Worm (Caenorhabditis elegans) whole organism, L1 larva: ENCODE measurements around the gene K12H6.6.

Experiments
- aly-2 ChIP-seq: fragments of 150-350 bp; optimal IDR thresholded peaks from 2 replicates; lab custom pipeline; 2014; ENCODE audit warnings: missing biosample characterization, missing genetic modification characterization
- ceh-90 ChIP-seq: sonication (generic microtip); optimal IDR thresholded peaks from 2 replicates; lab custom pipeline; 2016; ENCODE audit warnings: missing genetic modification characterization, missing compliant biosample characterization
- lin-14 ChIP-seq: fragments of 200-800 bp; sonication (Bioruptor generic); optimal IDR thresholded peaks from 2 replicates; lab custom pipeline; 2018; ENCODE audit warnings: mild to moderate bottlenecking, missing genetic modification characterization, moderate library complexity, missing compliant biosample characterization
- lin-39 ChIP-seq: fragments of 150-350 bp; optimal IDR thresholded peaks from 2 replicates; lab custom pipeline; 2014; ENCODE audit warnings: missing biosample characterization, missing genetic modification reagents, missing genetic modification characterization
- nhr-76 ChIP-seq: sonication (generic microtip); optimal IDR thresholded peaks from 2 replicates; lab custom pipeline; 2017; ENCODE audit warnings: missing biosample characterization, missing genetic modification characterization
- unc-130 ChIP-seq: fragments of 150-350 bp; optimal IDR thresholded peaks from 2 replicates; lab custom pipeline; 2017; ENCODE audit warnings: missing biosample characterization, missing genetic modification characterization, inconsistent platforms
- unc-86 ChIP-seq: sonication (generic microtip); optimal IDR thresholded peaks from 2 replicates; lab custom pipeline; 2016; ENCODE audit warnings: missing genetic modification characterization, missing compliant biosample characterization
- ztf-4 ChIP-seq: fragments of 150-350 bp; optimal IDR thresholded peaks from 2 replicates; lab custom pipeline; 2014; ENCODE audit warnings: missing biosample characterization, missing genetic modification characterization

DNA sequence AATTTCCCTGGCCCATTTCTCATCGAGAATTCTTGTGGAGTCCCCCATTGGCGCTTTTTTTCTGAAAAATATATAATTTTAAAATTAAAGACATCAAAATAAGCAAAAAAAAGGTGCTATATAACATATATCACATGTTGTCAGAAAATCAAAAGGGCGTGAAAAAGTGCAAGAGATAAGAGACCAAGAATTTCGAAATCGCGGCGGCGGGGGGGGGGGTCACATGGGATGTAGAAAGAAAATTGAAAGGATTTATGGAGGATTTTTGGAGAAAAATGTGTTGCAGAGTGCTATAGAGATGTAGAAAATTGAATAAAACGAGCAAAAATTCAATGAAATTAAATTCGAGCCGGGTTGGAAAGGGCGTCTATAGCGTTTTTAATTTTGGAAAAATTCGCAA is at the start of gene K12H6.6:
- TF ChIP-seq aly-2 = no peak
- TF ChIP-seq ztf-4 (tag; lab: Kevin White, UChicago) = no peak
- TF ChIP-seq unc-86 = no peak
- TF ChIP-seq lin-14 (GFP tag; lab: Kevin White, UChicago) = peak; percentile 70
- no peak for TF ChIP-seq ceh-90 (tag; lab: Kevin White, UChicago)
- TF ChIP-seq lin-39 (tag; lab: Kevin White, UChicago) = no peak
- TF ChIP-seq nhr-76 (tag; lab: Kevin White, UChicago) = no peak
- TF ChIP-seq unc-130 (tag; lab: Kevin White, UChicago) = no peak
